Worm (Caenorhabditis elegans) whole organism, late embryonic: ENCODE results near the gene F53B3.5.

Source experiments
- F13H6.1 ChIP-seq: sonication (generic microtip); optimal IDR thresholded peaks from 2 replicates; lab custom pipeline; 2016; ENCODE audit warnings: missing genetic modification characterization, missing compliant biosample characterization
- ama-1 ChIP-seq: fragments of 150-350 bp; optimal IDR thresholded peaks from 2 replicates; lab custom pipeline; 2014
- elt-4 ChIP-seq: sonication (generic microtip); optimal IDR thresholded peaks from 2 replicates; lab custom pipeline; 2016; ENCODE audit warnings: missing genetic modification characterization, missing compliant biosample characterization
- npax-4 ChIP-seq: sonication (generic microtip); optimal IDR thresholded peaks from 2 replicates; lab custom pipeline; 2016; ENCODE audit warnings: missing genetic modification characterization, missing compliant biosample characterization
- pha-4 ChIP-seq: fragments of 150-350 bp; optimal IDR thresholded peaks from 2 replicates; lab custom pipeline; 2018; ENCODE audit warnings: missing biosample characterization, missing genetic modification reagents, missing genetic modification characterization
- unc-3 ChIP-seq, 2 experiments: fragments of 200-800 bp in 1 of 2; sonication (Bioruptor generic) in 1 of 2; sonication (generic microtip) in 1 of 2; conservative IDR thresholded peaks in 1 of 2; optimal IDR thresholded peaks in 1 of 2; 2 replicates each; pipeline versions ENCODE4 v1.3.6 to Lab custom; 2016 to 2022; ENCODE audit warnings: missing compliant biosample characterization in 2 of 2, missing genetic modification characterization in 2 of 2, missing genetic modification reagents in 1 of 2
- ztf-16 ChIP-seq: sonication (generic microtip); optimal IDR thresholded peaks from 2 replicates; lab custom pipeline; 2017; ENCODE audit warnings: missing genetic modification characterization, missing compliant biosample characterization

DNA sequence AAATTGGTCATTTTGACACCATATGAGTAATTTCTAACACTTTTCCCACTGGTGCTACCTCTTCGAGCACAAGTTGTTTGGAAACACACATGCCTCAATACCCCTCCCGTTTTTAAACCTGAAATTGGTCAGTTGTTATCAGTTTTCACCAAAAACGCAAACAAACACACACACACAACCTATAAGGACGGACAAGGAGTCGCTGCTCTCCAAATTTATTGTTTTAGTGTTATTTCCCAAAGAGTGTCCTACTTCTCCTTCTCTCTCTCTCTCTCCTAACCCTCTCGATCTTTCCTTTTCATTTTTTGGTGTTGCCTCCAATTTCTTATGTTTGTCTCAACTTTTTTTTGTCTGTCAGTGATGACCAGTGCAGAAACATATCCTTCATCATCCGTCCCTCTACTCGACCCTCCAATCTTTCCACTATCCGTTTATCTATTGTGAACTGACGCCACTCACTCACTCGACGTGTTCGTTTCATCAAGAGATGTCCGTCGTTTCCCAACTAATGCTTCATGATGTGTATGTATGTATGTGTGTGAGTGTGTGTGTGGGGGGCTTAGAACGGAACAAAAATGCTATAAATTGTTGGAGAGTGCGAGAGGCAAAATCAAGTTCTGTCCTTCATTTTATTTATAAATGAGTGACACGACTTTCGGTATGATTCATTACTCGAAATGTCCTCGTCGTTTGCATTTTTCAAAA is 24.5 kb upstream of the F53B3.5 start:
- TF ChIP-seq ztf-16 (tag; lab: Kevin White, UChicago) (no peak), unc-3 (GFP tag; conservative IDR thresholded peaks at IDR 0.05; lab: Robert Waterston, UW) (no peak), unc-3 (tag; optimal IDR thresholded peaks at IDR 0.05; lab: Kevin White, UChicago) (no peak), npax-4 (tag; lab: Kevin White, UChicago) (no peak), elt-4 (tag; lab: Kevin White, UChicago) (no peak), pha-4 (tag; lab: Kevin White, UChicago) (no peak), ama-1 (lab: Kevin White, UChicago) (no peak), F13H6.1 (tag; lab: Kevin White, UChicago) (no peak)
